Fruit fly (Drosophila melanogaster): ENCODE data around the gene Myo61F.

Myo61F gene

DNA sequence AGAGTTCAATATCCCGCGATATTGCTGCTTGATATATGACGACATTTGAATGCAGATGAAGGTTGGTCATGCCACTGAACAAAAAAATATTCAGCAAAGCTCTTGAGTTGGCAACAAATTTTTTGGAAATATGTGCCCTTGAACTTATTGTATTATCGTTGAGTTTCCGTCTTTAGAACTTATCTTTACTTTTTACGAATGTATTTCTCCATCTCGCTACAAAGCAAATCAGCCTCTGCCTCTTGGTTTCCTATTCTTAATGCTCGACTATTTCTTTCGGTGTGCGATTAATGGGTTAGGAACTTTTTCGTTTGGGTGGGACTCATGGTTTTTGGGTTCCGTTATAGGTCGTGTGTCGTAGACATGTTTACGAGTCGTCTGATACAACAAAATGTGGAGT lies 4.9 kb downstream of the Myo61F start (continued):
- TF ChIP-seq row (GFP tag; IDR thresholded peaks at IDR 0.05) = peak; percentile 80
- no peak for TF ChIP-seq hbn (GFP tag; IDR thresholded peaks at IDR 0.05; ENCODE audit: partially characterized antibody)
- peak; percentile 11 for TF ChIP-seq pho (GFP tag; optimal IDR thresholded peaks at IDR 0.05)
- TF ChIP-seq gem (tag; optimal IDR thresholded peaks at IDR 0.05) = peak; percentile 84
- TF ChIP-seq HLHmδ (GFP tag; optimal IDR thresholded peaks at IDR 0.05) = no peak
- peak; percentile 9 for TF ChIP-seq CG12104 (GFP tag; optimal IDR thresholded peaks at IDR 0.05)
- TF ChIP-seq CG7372 (GFP tag; IDR thresholded peaks at IDR 0.05) = peak; percentile 46; the same call in 1 of the 2 replicates
- no peak for TF ChIP-seq Sox102F (GFP tag; optimal IDR thresholded peaks at IDR 0.05)
- peak; percentile 59 for TF ChIP-seq her (GFP tag; optimal IDR thresholded peaks at IDR 0.05)
- no peak for TF ChIP-seq Hmr (GFP tag; optimal IDR thresholded peaks at IDR 0.05)
- TF ChIP-seq CG4404 (GFP tag; IDR thresholded peaks at IDR 0.05) = no peak
- no peak for TF ChIP-seq CG15011 (GFP tag; optimal IDR thresholded peaks at IDR 0.05)
- TF ChIP-seq disco-r (GFP tag; optimal IDR thresholded peaks at IDR 0.05) = no peak
- peak; percentile 47; the same call in 1 of the 2 replicates for TF ChIP-seq E2f2 (GFP tag; IDR thresholded peaks at IDR 0.05)
- TF ChIP-seq inv (GFP tag; IDR thresholded peaks at IDR 0.05; ENCODE audit: partially characterized antibody) = no peak
- peak; percentile 71 for TF ChIP-seq CG31441 (GFP tag; IDR thresholded peaks at IDR 0.05)
- peak in 1 of 3 experiments; percentile 69 for TF ChIP-seq Stat92E (GFP tag; optimal IDR thresholded peaks at IDR 0.05)
- no peak for TF ChIP-seq Dbx (GFP tag; IDR thresholded peaks at IDR 0.05)
- peak; percentile 83 for TF ChIP-seq Ssrp (tag; optimal IDR thresholded peaks at IDR 0.05)
- TF ChIP-seq CG9932 (GFP tag; IDR thresholded peaks at IDR 0.05) = peak; percentile 22; the same call in 1 of the 2 replicates
- TF ChIP-seq CG2712 (tag; optimal IDR thresholded peaks at IDR 0.05) = peak; percentile 90
- TF ChIP-seq BtbVII (GFP tag; optimal IDR thresholded peaks at IDR 0.05) = peak; percentile 44
- no peak for TF ChIP-seq CG16779 (GFP tag; IDR thresholded peaks at IDR 0.05)
- TF ChIP-seq croc (GFP tag; conservative IDR thresholded peaks at IDR 0.05) = peak; percentile 71
- 0 out of 3 replicates have a peak, but pooled peaks have one; percentile 45 for TF ChIP-seq so (GFP tag; IDR thresholded peaks at IDR 0.05)
- TF ChIP-seq zf30C (GFP tag; optimal IDR thresholded peaks at IDR 0.05) = peak; percentile 72
- TF ChIP-seq rib (GFP tag; IDR thresholded peaks at IDR 0.05) = no peak
- TF ChIP-seq sqz (GFP tag; optimal IDR thresholded peaks at IDR 0.05) = peak; percentile 51
- peak; percentile 53 for TF ChIP-seq CG13775 (GFP tag; optimal IDR thresholded peaks at IDR 0.05)
- TF ChIP-seq CG31224 (GFP tag; IDR thresholded peaks at IDR 0.05) = no peak
- no peak for TF ChIP-seq CG8478 (optimal IDR thresholded peaks at IDR 0.05)
- TF ChIP-seq CG7556 (GFP tag; optimal IDR thresholded peaks at IDR 0.05) = peak; percentile 57
- no peak for TF ChIP-seq tna (GFP tag; IDR thresholded peaks at IDR 0.05; ENCODE audit: partially characterized antibody)
- peak; percentile 60; the same call in 1 of the 3 replicates for TF ChIP-seq Optix (GFP tag; IDR thresholded peaks at IDR 0.05)
- TF ChIP-seq CG10321 (GFP tag; IDR thresholded peaks at IDR 0.05) = no peak
- peak; percentile 13 for TF ChIP-seq CG1233 (GFP tag; optimal IDR thresholded peaks at IDR 0.05)
- no peak for TF ChIP-seq luna (GFP tag; optimal IDR thresholded peaks at IDR 0.05)
- TF ChIP-seq CG32772 (GFP tag; IDR thresholded peaks at IDR 0.05) = peak; percentile 69
- TF ChIP-seq Oli (tag; optimal IDR thresholded peaks at IDR 0.05) = peak; percentile 82
- no peak for TF ChIP-seq Opbp (GFP tag; IDR thresholded peaks at IDR 0.05; ENCODE audit: partially characterized antibody)
- peak; percentile 51; the same call in 1 of the 2 replicates for TF ChIP-seq stc (GFP tag; IDR thresholded peaks at IDR 0.05)
- no peak for TF ChIP-seq lov (optimal IDR thresholded peaks at IDR 0.05)
- peak; percentile 44; the same call in 1 of the 3 replicates for TF ChIP-seq lov (GFP tag; IDR thresholded peaks at IDR 0.05)
- TF ChIP-seq ERR (GFP tag; optimal IDR thresholded peaks at IDR 0.05) = peak; percentile 42
- TF ChIP-seq mam (GFP tag; optimal IDR thresholded peaks at IDR 0.05) = peak; percentile 28
- TF ChIP-seq lab (GFP tag; optimal IDR thresholded peaks at IDR 0.05) = peak; percentile 34
- TF ChIP-seq CG13624 (GFP tag; optimal IDR thresholded peaks at IDR 0.05) = peak; percentile 11
- no peak for TF ChIP-seq CG6683 (GFP tag; optimal IDR thresholded peaks at IDR 0.05)
- no peak for TF ChIP-seq CG10274 (GFP tag; optimal IDR thresholded peaks at IDR 0.05)
- TF ChIP-seq pb (GFP tag; optimal IDR thresholded peaks at IDR 0.05) = peak; percentile 51
- peak; percentile 21 for TF ChIP-seq Hand (GFP tag; optimal IDR thresholded peaks at IDR 0.05)

All from whole organism, embryonic.